Fruit fly (Drosophila melanogaster) whole organism: ENCODE results near the gene CG7668.

Experiments
- CG8478 ChIP-seq: fragments of >200 bp; optimal IDR thresholded peaks from 2 replicates; lab custom pipeline; 2018; ENCODE audit warnings: inconsistent platforms
- Dll ChIP-seq: fragments of >200 bp; optimal IDR thresholded peaks from 2 replicates; lab custom pipeline; 2017
- EcR ChIP-seq, 2 experiments: fragments of >200 bp; optimal IDR thresholded peaks; 2 replicates each; lab custom pipeline; 2017; ENCODE audit warnings: missing biosample characterization in 2 of 2, missing genetic modification characterization in 2 of 2, missing genetic modification reagents in 2 of 2
- pan ChIP-seq: fragments of >200 bp; optimal IDR thresholded peaks from 2 replicates; lab custom pipeline; 2017
- psq ChIP-seq: fragments of >200 bp; optimal IDR thresholded peaks from 2 replicates; lab custom pipeline; 2017
- usp ChIP-seq: fragments of >200 bp; optimal IDR thresholded peaks from 2 replicates; lab custom pipeline; 2017; ENCODE audit warnings: missing biosample characterization, missing genetic modification characterization, mixed read lengths

dm6 chr3L:19953612-19954011 lies 48.9 kb upstream of the CG7668 start, which contains the start of gene CG42655:
- TF ChIP-seq CG8478 (no peak), usp (no peak), EcR (GFP tag; optimal IDR thresholded peaks at IDR 0.05; lab: Kevin White, UChicago) (no peak), psq (lab: Kevin White, UChicago) (no peak), Dll (lab: Kevin White, UChicago) (no peak), pan (lab: Kevin White, UChicago) (no peak)
